Fruit fly (Drosophila melanogaster) whole organism, embryonic: ENCODE measurements around the gene CG7766.

ENCODE experiments used
- Abd-B ChIP-seq: fragments of 200-800 bp; sonication (Bioruptor generic); optimal IDR thresholded peaks from 2 replicates; lab custom pipeline; 2018; ENCODE audit warnings: missing biosample characterization, mild to moderate bottlenecking, missing genetic modification characterization, moderate library complexity
- Aef1 ChIP-seq: fragments of 200-800 bp; sonication (Bioruptor generic); IDR thresholded peaks from 3 replicates; pipeline ENCODE4 v1.3.6; 2022; ENCODE audit warnings: missing biosample characterization, missing genetic modification characterization
- B-H1 ChIP-seq: fragments of 200-800 bp; sonication (Bioruptor generic); IDR thresholded peaks from 3 replicates; pipeline ENCODE4 v1.3.6; 2022; ENCODE audit warnings: missing biosample characterization, missing genetic modification characterization
- CG11456 ChIP-seq: fragments of 200-800 bp; sonication (Bioruptor generic); IDR thresholded peaks from 3 replicates; pipeline ENCODE4 v1.3.6; 2022; ENCODE audit warnings: missing biosample characterization, missing genetic modification characterization
- CG11696 ChIP-seq: fragments of 200-800 bp; sonication (Bioruptor generic); IDR thresholded peaks from 2 replicates; pipeline ENCODE4 v1.3.6; 2022; ENCODE audit warnings: missing biosample characterization, missing genetic modification characterization
- CG12071 ChIP-seq: fragments of 200-800 bp; sonication (Bioruptor generic); optimal IDR thresholded peaks from 3 replicates; lab custom pipeline; 2018; ENCODE audit warnings: missing biosample characterization, mild to moderate bottlenecking, missing genetic modification characterization
- CG14050 ChIP-seq: fragments of 200-800 bp; sonication (Bioruptor generic); IDR thresholded peaks from 3 replicates; pipeline ENCODE4 v1.3.6; 2022; ENCODE audit warnings: missing biosample characterization, missing genetic modification characterization
- CG14667 ChIP-seq: fragments of 200-800 bp; sonication (Bioruptor generic); IDR thresholded peaks from 2 replicates; pipeline ENCODE4 v1.3.6; 2022; ENCODE audit warnings: missing biosample characterization, missing genetic modification characterization
- CG15514 ChIP-seq: fragments of 200-800 bp; sonication (Bioruptor generic); optimal IDR thresholded peaks from 3 replicates; lab custom pipeline; 2017; ENCODE audit warnings: missing biosample characterization, missing genetic modification characterization, mild to moderate bottlenecking, moderate library complexity, missing genetic modification reagents
- CG1603 ChIP-seq: fragments of 200-800 bp; sonication (Bioruptor generic); optimal IDR thresholded peaks from 2 replicates; lab custom pipeline; 2019; ENCODE audit warnings: missing biosample characterization, mild to moderate bottlenecking, missing genetic modification characterization, moderate library complexity
- CG16779 ChIP-seq: fragments of 200-800 bp; sonication (Bioruptor generic); IDR thresholded peaks from 2 replicates; pipeline ENCODE4 v1.3.6; 2022; ENCODE audit warnings: missing biosample characterization, missing genetic modification characterization
- CG17385 ChIP-seq: fragments of 200-800 bp; sonication (Bioruptor generic); optimal IDR thresholded peaks from 3 replicates; lab custom pipeline; 2018; ENCODE audit warnings: missing biosample characterization, mild to moderate bottlenecking, missing genetic modification characterization
- CG17912 ChIP-seq: fragments of 200-800 bp; sonication (Bioruptor generic); optimal IDR thresholded peaks from 2 replicates; lab custom pipeline; 2018; ENCODE audit warnings: missing biosample characterization, mild to moderate bottlenecking, missing genetic modification characterization
- CG18599 ChIP-seq: fragments of 200-800 bp; sonication (Bioruptor generic); optimal IDR thresholded peaks from 3 replicates; lab custom pipeline; 2017; ENCODE audit warnings: missing biosample characterization, missing genetic modification characterization, mild to moderate bottlenecking, moderate library complexity, missing genetic modification reagents
- CG2116 ChIP-seq: fragments of 200-800 bp; sonication (Bioruptor generic); optimal IDR thresholded peaks from 3 replicates; lab custom pipeline; 2018; ENCODE audit warnings: missing biosample characterization, mild to moderate bottlenecking, missing genetic modification characterization
- CG33213 ChIP-seq: fragments of 200-800 bp; sonication (Bioruptor generic); optimal IDR thresholded peaks from 3 replicates; lab custom pipeline; 2016; ENCODE audit warnings: missing biosample characterization, missing genetic modification characterization
- CG4707 ChIP-seq: fragments of 200-800 bp; sonication (Bioruptor generic); optimal IDR thresholded peaks from 2 replicates; lab custom pipeline; 2018; ENCODE audit warnings: missing biosample characterization, mild to moderate bottlenecking, missing genetic modification characterization, moderate library complexity
- CG6175 ChIP-seq: fragments of 200-800 bp; sonication (Bioruptor generic); IDR thresholded peaks from 3 replicates; pipeline ENCODE4 v1.3.6; 2022; ENCODE audit warnings: missing biosample characterization, missing genetic modification characterization
- CG6689 ChIP-seq: fragments of 200-800 bp; sonication (Bioruptor generic); IDR thresholded peaks from 2 replicates; pipeline ENCODE4 v1.3.6; 2022; ENCODE audit warnings: missing biosample characterization, missing genetic modification characterization
- CG9817 ChIP-seq: fragments of 200-800 bp; sonication (Bioruptor generic); optimal IDR thresholded peaks from 2 replicates; lab custom pipeline; 2018; ENCODE audit warnings: missing biosample characterization, mild to moderate bottlenecking, missing genetic modification characterization, moderate library complexity
- CTCF ChIP-seq: fragments of 200-800 bp; sonication (Bioruptor generic); optimal IDR thresholded peaks from 2 replicates; lab custom pipeline; 2017; ENCODE audit warnings: missing biosample characterization, mild to moderate bottlenecking, missing genetic modification characterization, moderate library complexity
- CrebB ChIP-seq: fragments of 200-800 bp; sonication (Bioruptor generic); optimal IDR thresholded peaks from 3 replicates; lab custom pipeline; 2018; ENCODE audit warnings: missing biosample characterization, mild to moderate bottlenecking, missing genetic modification characterization
- D19A ChIP-seq: fragments of 200-800 bp; optimal IDR thresholded peaks from 3 replicates; lab custom pipeline; 2019; ENCODE audit warnings: missing biosample characterization, mild to moderate bottlenecking, missing genetic modification characterization, moderate library complexity
- E2f2 ChIP-seq: fragments of 200-800 bp; sonication (Bioruptor generic); IDR thresholded peaks from 2 replicates; pipeline ENCODE4 v1.3.6; 2022; ENCODE audit warnings: missing biosample characterization, missing genetic modification characterization
- HHEX ChIP-seq: fragments of 200-800 bp; sonication (Bioruptor generic); optimal IDR thresholded peaks from 3 replicates; lab custom pipeline; 2017; ENCODE audit warnings: missing biosample characterization, mild to moderate bottlenecking, missing genetic modification characterization, missing genetic modification reagents
- HLHmδ ChIP-seq: fragments of 200-800 bp; sonication (Bioruptor generic); optimal IDR thresholded peaks from 2 replicates; lab custom pipeline; 2018; ENCODE audit warnings: missing biosample characterization, mild to moderate bottlenecking, missing genetic modification characterization, moderate library complexity
- HmgZ ChIP-seq: fragments of 200-800 bp; sonication (Bioruptor generic); optimal IDR thresholded peaks from 2 replicates; lab custom pipeline; 2018; ENCODE audit warnings: missing biosample characterization, mild to moderate bottlenecking, missing genetic modification characterization
- Lhr ChIP-seq: fragments of 200-800 bp; sonication (Bioruptor generic); optimal IDR thresholded peaks from 3 replicates; lab custom pipeline; 2017; ENCODE audit warnings: mild to moderate bottlenecking, missing biosample characterization, missing genetic modification reagents, missing genetic modification characterization
- Lpt ChIP-seq: fragments of >200 bp; optimal IDR thresholded peaks from 2 replicates; lab custom pipeline; 2018; ENCODE audit warnings: missing biosample characterization, missing genetic modification characterization
- Max ChIP-seq: fragments of 200-800 bp; sonication (Bioruptor generic); optimal IDR thresholded peaks from 2 replicates; lab custom pipeline; 2016; ENCODE audit warnings: missing biosample characterization, mild to moderate bottlenecking, missing genetic modification characterization
- NFAT ChIP-seq: fragments of 200-800 bp; sonication (Bioruptor generic); IDR thresholded peaks from 2 replicates; pipeline ENCODE4 v1.3.6; 2022; ENCODE audit warnings: missing biosample characterization, missing genetic modification characterization
- Six4 ChIP-seq: fragments of 200-800 bp; sonication (Bioruptor generic); optimal IDR thresholded peaks from 2 replicates; lab custom pipeline; 2016; ENCODE audit warnings: missing biosample characterization, missing genetic modification characterization
- amos ChIP-seq: fragments of 200-800 bp; sonication (Bioruptor generic); IDR thresholded peaks from 2 replicates; pipeline ENCODE4 v1.3.6; 2022; ENCODE audit warnings: missing biosample characterization, missing genetic modification characterization; ENCODE audit not compliant: partially characterized antibody
- ase ChIP-seq: fragments of 200-800 bp; sonication (Bioruptor generic); IDR thresholded peaks from 3 replicates; pipeline ENCODE4 v1.3.6; 2022; ENCODE audit warnings: missing biosample characterization, missing genetic modification characterization
- bbx ChIP-seq: fragments of 200-800 bp; sonication (Bioruptor generic); IDR thresholded peaks from 2 replicates; pipeline ENCODE4 v1.3.6; 2022; ENCODE audit warnings: missing biosample characterization, missing genetic modification characterization; ENCODE audit not compliant: partially characterized antibody
- cad ChIP-seq: fragments of >200 bp; optimal IDR thresholded peaks from 2 replicates; lab custom pipeline; 2017; ENCODE audit warnings: missing biosample characterization, missing genetic modification characterization
- chm ChIP-seq: fragments of 200-800 bp; sonication (Bioruptor generic); IDR thresholded peaks from 2 replicates; pipeline ENCODE4 v1.3.6; 2022; ENCODE audit warnings: missing biosample characterization, missing genetic modification characterization
- dimm ChIP-seq: fragments of 200-800 bp; sonication (Bioruptor generic); IDR thresholded peaks from 2 replicates; pipeline ENCODE4 v1.3.6; 2022; ENCODE audit warnings: missing biosample characterization, missing genetic modification characterization
- eve ChIP-seq, 2 experiments: fragments of >200 bp; optimal IDR thresholded peaks; 2 replicates each; lab custom pipeline; 2017; ENCODE audit warnings: missing biosample characterization in 2 of 2, missing genetic modification characterization in 2 of 2
- exex ChIP-seq: fragments of 200-800 bp; sonication (Bioruptor generic); optimal IDR thresholded peaks from 4 replicates; lab custom pipeline; 2018; ENCODE audit warnings: missing biosample characterization, mild to moderate bottlenecking, missing genetic modification characterization, moderate library complexity
- grau ChIP-seq: fragments of 200-800 bp; optimal IDR thresholded peaks from 3 replicates; lab custom pipeline; 2019; ENCODE audit warnings: missing biosample characterization, mild to moderate bottlenecking, missing genetic modification characterization, moderate library complexity
- hb ChIP-seq: fragments of 200-800 bp; sonication (Bioruptor generic); IDR thresholded peaks from 3 replicates; pipeline ENCODE4 v1.3.6; 2022; ENCODE audit warnings: missing biosample characterization, missing genetic modification characterization; ENCODE audit not compliant: partially characterized antibody
- kah ChIP-seq: fragments of 200-800 bp; sonication (Bioruptor generic); optimal IDR thresholded peaks from 2 replicates; lab custom pipeline; 2018; ENCODE audit warnings: missing biosample characterization, mild to moderate bottlenecking, missing genetic modification characterization
- nerfin-1 ChIP-seq: fragments of 200-800 bp; sonication (Bioruptor generic); optimal IDR thresholded peaks from 3 replicates; lab custom pipeline; 2019; ENCODE audit warnings: missing biosample characterization, mild to moderate bottlenecking, missing genetic modification characterization, moderate library complexity
- org-1 ChIP-seq: fragments of 200-800 bp; sonication (Bioruptor generic); optimal IDR thresholded peaks from 2 replicates; lab custom pipeline; 2017; ENCODE audit warnings: missing biosample characterization, missing genetic modification characterization
- otp ChIP-seq: fragments of 200-800 bp; sonication (Bioruptor generic); IDR thresholded peaks from 3 replicates; pipeline ENCODE4, ENCODE4 v1.3.6; 2022; ENCODE audit warnings: missing biosample characterization, missing genetic modification characterization
- rib ChIP-seq: fragments of 200-800 bp; sonication (Bioruptor generic); IDR thresholded peaks from 2 replicates; pipeline ENCODE4 v1.3.6; 2022; ENCODE audit warnings: missing biosample characterization, missing genetic modification characterization
- shn ChIP-seq: fragments of 200-800 bp; sonication (Bioruptor generic); optimal IDR thresholded peaks from 3 replicates; lab custom pipeline; 2016; ENCODE audit warnings: missing biosample characterization, missing genetic modification characterization
- sr ChIP-seq: fragments of 200-800 bp; sonication (Bioruptor generic); IDR thresholded peaks from 3 replicates; pipeline ENCODE4 v1.3.6; 2022; ENCODE audit warnings: missing biosample characterization, missing genetic modification characterization
- twi ChIP-seq: fragments of 200-800 bp; optimal IDR thresholded peaks from 2 replicates; lab custom pipeline; 2019; ENCODE audit warnings: missing biosample characterization, mild to moderate bottlenecking, missing genetic modification characterization, moderate library complexity
- zf30C ChIP-seq: fragments of 200-800 bp; sonication (Bioruptor generic); optimal IDR thresholded peaks from 3 replicates; lab custom pipeline; 2018; ENCODE audit warnings: missing biosample characterization, mild to moderate bottlenecking, missing genetic modification characterization
- zfh2 ChIP-seq: fragments of 200-800 bp; sonication (Bioruptor generic); optimal IDR thresholded peaks from 2 replicates; lab custom pipeline; 2016; ENCODE audit warnings: missing biosample characterization, missing genetic modification characterization

The CG7766 gene

DNA sequence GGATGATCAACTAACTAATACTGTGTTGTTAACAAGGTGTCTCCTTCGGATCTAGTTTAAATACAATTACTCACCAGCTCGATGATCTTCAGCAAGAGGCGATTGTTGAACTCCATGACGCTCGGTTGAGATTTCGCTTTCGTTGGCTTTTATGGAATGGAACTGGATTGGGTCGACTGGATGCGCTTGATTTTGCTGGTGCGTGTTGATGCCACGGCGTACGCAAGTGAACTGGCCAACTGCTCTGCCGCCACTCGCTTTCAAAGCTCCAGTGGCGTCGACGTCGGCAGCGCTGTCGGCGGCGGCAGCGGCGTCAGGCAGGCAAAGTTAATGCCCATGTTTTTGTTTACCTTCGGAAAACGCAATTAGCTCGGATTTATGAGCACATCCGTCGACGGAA, 25.3 kb downstream of the CG7766 start, which contains the start of gene CG44325 (continued):
- TF ChIP-seq CG1603 (tag; lab: Kevin White, UChicago) (no peak), Six4 (GFP tag; lab: Kevin White, UChicago) (no peak), Aef1 (GFP tag; lab: Robert Waterston, UW) (no peak), kah (GFP tag; lab: Kevin White, UChicago) (no peak), CG2116 (GFP tag; lab: Kevin White, UChicago) (no peak), CG12071 (GFP tag; lab: Kevin White, UChicago) (peak; percentile 39), CG17385 (GFP tag; lab: Kevin White, UChicago) (no peak), org-1 (GFP tag; lab: Kevin White, UChicago) (no peak), bbx (GFP tag; lab: Robert Waterston, UW) (peak; percentile 37; the same call in 1 of the 2 replicates), Lhr (GFP tag; lab: Kevin White, UChicago) (no peak), sr (GFP tag; lab: Robert Waterston, UW) (no peak), CG14050 (GFP tag; lab: Robert Waterston, UW) (no peak), Lpt (GFP tag; lab: Kevin White, UChicago) (no peak), CG16779 (0 out of 2 replicates have a peak, but pooled peaks have one; percentile 40), HLHmδ (GFP tag; lab: Kevin White, UChicago) (peak; percentile 59), ase (no peak), CrebB (tag; lab: Kevin White, UChicago) (peak; percentile 11), CG6175 (GFP tag; lab: Robert Waterston, UW) (peak; percentile 65; the same call in 1 of the 3 replicates), B-H1 (GFP tag; lab: Robert Waterston, UW) (no peak), amos (GFP tag; lab: Robert Waterston, UW) (no peak; the same call in 1 of the 2 replicates), CG11696 (no peak), shn (GFP tag; lab: Kevin White, UChicago) (no peak), CG18599 (no peak), CG6689 (no peak), twi (no peak), CG4707 (GFP tag; lab: Kevin White, UChicago) (no peak), HmgZ (no peak), CG14667 (GFP tag; lab: Robert Waterston, UW) (no peak), CTCF (no peak), CG9817 (tag; lab: Kevin White, UChicago) (no peak), rib (GFP tag; lab: Robert Waterston, UW) (0 out of 2 replicates have a peak, but pooled peaks have one; percentile 37), zf30C (GFP tag; lab: Kevin White, UChicago) (no peak), E2f2 (0 out of 2 replicates have a peak, but pooled peaks have one; percentile 7), dimm (no peak), nerfin-1 (no peak), otp (GFP tag; lab: Robert Waterston, UW) (no peak), grau (no peak), eve (GFP tag; optimal IDR thresholded peaks at IDR 0.05; lab: Kevin White, UChicago) (no peak), HHEX (GFP tag; lab: Kevin White, UChicago) (peak; percentile 2), CG17912 (GFP tag; lab: Kevin White, UChicago) (no peak), Abd-B (no peak), CG33213 (no peak), zfh2 (GFP tag; lab: Kevin White, UChicago) (no peak), CG15514 (GFP tag; lab: Kevin White, UChicago) (peak; percentile 34), chm (GFP tag; lab: Robert Waterston, UW) (peak; percentile 75), NFAT (GFP tag; lab: Robert Waterston, UW) (no peak), cad (GFP tag; lab: Kevin White, UChicago) (no peak), CG11456 (GFP tag; lab: Robert Waterston, UW) (no peak), hb (GFP tag; lab: Robert Waterston, UW) (no peak), D19A (tag; lab: Kevin White, UChicago) (no peak), Max (GFP tag; lab: Kevin White, UChicago) (no peak), exex (no peak)
